Worm (Caenorhabditis elegans) whole organism, L4/young adult: ENCODE measurements around the gene ZK370.6.

ENCODE experiments used
- W03F9.2 ChIP-seq: fragments of 150-350 bp; optimal IDR thresholded peaks from 2 replicates; lab custom pipeline; 2014; ENCODE audit warnings: missing biosample characterization, missing genetic modification characterization
- dao-5 ChIP-seq: sonication (generic microtip); optimal IDR thresholded peaks from 2 replicates; lab custom pipeline; 2016; ENCODE audit warnings: missing genotype, missing genetic modification characterization, moderate library complexity, missing compliant biosample characterization
- him-1 ChIP-seq: sonication (generic microtip); optimal IDR thresholded peaks from 2 replicates; lab custom pipeline; 2016; ENCODE audit warnings: missing genotype, missing genetic modification reagents, missing genetic modification characterization, missing compliant biosample characterization

DNA sequence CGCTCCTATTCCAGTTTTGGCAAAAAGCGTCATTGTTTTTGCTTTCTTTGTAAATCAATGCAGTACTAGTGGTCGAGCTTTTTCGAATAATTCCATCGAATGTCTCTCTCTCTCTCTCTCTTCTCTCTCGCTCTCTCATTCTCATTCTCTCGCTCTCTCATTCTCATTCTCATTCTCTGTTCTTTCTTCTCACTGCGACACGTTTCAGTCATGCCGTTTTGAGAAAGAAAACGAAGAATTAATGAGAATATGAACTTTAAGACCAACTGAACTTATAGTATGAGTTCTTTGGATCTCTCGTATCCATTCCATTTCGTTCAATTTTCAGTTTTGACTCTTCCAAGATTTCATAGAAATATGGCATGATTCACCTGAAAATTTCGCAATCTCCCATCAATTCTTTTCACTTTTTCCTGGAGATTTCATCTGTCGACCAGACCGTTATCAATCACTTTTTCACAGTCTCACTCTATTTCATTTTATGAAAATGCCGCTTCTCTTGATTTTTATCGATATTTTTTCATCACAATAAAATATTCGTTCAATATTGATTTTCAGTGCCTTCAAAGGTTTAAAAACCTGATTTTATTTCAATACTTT lies 28.9 kb upstream of the ZK370.6 start:
- TF ChIP-seq W03F9.2 (tag; lab: Kevin White, UChicago) (no peak), dao-5 (no peak), him-1 (tag; lab: Kevin White, UChicago) (no peak)
